Worm (Caenorhabditis elegans) whole organism, L1 larva: Measurements from ENCODE around the gene F45D3.2.

Experiments
- C34B4.2 ChIP-seq: sonication (generic microtip); optimal IDR thresholded peaks from 2 replicates; lab custom pipeline; 2017; ENCODE audit warnings: mild to moderate bottlenecking, missing genetic modification characterization, missing compliant biosample characterization
- F16B12.6 ChIP-seq: fragments of 150-350 bp; optimal IDR thresholded peaks from 2 replicates; lab custom pipeline; 2014; ENCODE audit warnings: missing biosample characterization, missing genetic modification characterization
- Y116A8C.19 ChIP-seq: sonication (generic microtip); optimal IDR thresholded peaks from 2 replicates; lab custom pipeline; 2016; ENCODE audit warnings: missing compliant biosample characterization, missing genetic modification characterization, borderline replicate concordance
- alr-1 ChIP-seq: fragments of 200-800 bp; sonication (Bioruptor generic); optimal IDR thresholded peaks from 2 replicates; lab custom pipeline; 2018; ENCODE audit warnings: borderline replicate concordance, mild to moderate bottlenecking, missing genetic modification characterization, missing compliant biosample characterization
- aly-2 ChIP-seq: fragments of 150-350 bp; optimal IDR thresholded peaks from 2 replicates; lab custom pipeline; 2014; ENCODE audit warnings: missing biosample characterization, missing genetic modification characterization
- ama-1 ChIP-seq: fragments of 150-350 bp; optimal IDR thresholded peaks from 2 replicates; lab custom pipeline; 2014
- blmp-1 ChIP-seq: fragments of 150-350 bp; optimal IDR thresholded peaks from 2 replicates; lab custom pipeline; 2014; ENCODE audit warnings: missing biosample characterization, missing genetic modification characterization
- ceh-63 ChIP-seq: fragments of 200-800 bp; sonication (Bioruptor generic); optimal IDR thresholded peaks from 2 replicates; lab custom pipeline; 2018; ENCODE audit warnings: mild to moderate bottlenecking, missing genetic modification characterization, missing compliant biosample characterization
- ceh-90 ChIP-seq: sonication (generic microtip); optimal IDR thresholded peaks from 2 replicates; lab custom pipeline; 2016; ENCODE audit warnings: missing genetic modification characterization, missing compliant biosample characterization
- dsc-1 ChIP-seq: sonication (generic microtip); optimal IDR thresholded peaks from 2 replicates; lab custom pipeline; 2016; ENCODE audit warnings: mild to moderate bottlenecking, missing genetic modification characterization, missing compliant biosample characterization
- efl-3 ChIP-seq: fragments of 200-800 bp; sonication (Bioruptor generic); optimal IDR thresholded peaks from 2 replicates; lab custom pipeline; 2018; ENCODE audit warnings: mild to moderate bottlenecking, missing genetic modification characterization, missing compliant biosample characterization
- elt-2 ChIP-seq: sonication (generic microtip); optimal IDR thresholded peaks from 2 replicates; lab custom pipeline; 2016; ENCODE audit warnings: missing genetic modification characterization, mild to moderate bottlenecking, inconsistent platforms, missing compliant biosample characterization, missing genetic modification reagents
- fkh-4 ChIP-seq: sonication (generic microtip); optimal IDR thresholded peaks from 2 replicates; lab custom pipeline; 2016; ENCODE audit warnings: missing compliant biosample characterization, missing genetic modification characterization, borderline replicate concordance
- fkh-8 ChIP-seq: sonication (generic microtip); optimal IDR thresholded peaks from 2 replicates; lab custom pipeline; 2016; ENCODE audit warnings: mild to moderate bottlenecking, missing genetic modification characterization, missing compliant biosample characterization
- fos-1 ChIP-seq: fragments of 150-350 bp; optimal IDR thresholded peaks from 2 replicates; lab custom pipeline; 2014; ENCODE audit warnings: missing biosample characterization, missing genetic modification characterization
- hlh-4 ChIP-seq: sonication (generic microtip); optimal IDR thresholded peaks from 2 replicates; lab custom pipeline; 2016; ENCODE audit warnings: mild to moderate bottlenecking, missing genetic modification characterization, missing compliant biosample characterization
- irx-1 ChIP-seq: sonication (generic microtip); optimal IDR thresholded peaks from 2 replicates; lab custom pipeline; 2016; ENCODE audit warnings: missing genetic modification characterization, missing compliant biosample characterization
- isw-1 ChIP-seq: fragments of 200-800 bp; sonication (Bioruptor generic); IDR thresholded peaks from 2 replicates; pipeline ENCODE4 v1.3.6; 2022; ENCODE audit warnings: missing genetic modification characterization, missing compliant biosample characterization
- lin-35 ChIP-seq, 2 experiments: fragments of 150-350 bp; optimal IDR thresholded peaks; 2 replicates each; lab custom pipeline; 2014; ENCODE audit warnings: missing biosample characterization in 2 of 2, missing genetic modification characterization in 2 of 2, missing genetic modification reagents in 2 of 2
- lin-39 ChIP-seq: fragments of 150-350 bp; optimal IDR thresholded peaks from 2 replicates; lab custom pipeline; 2014; ENCODE audit warnings: missing biosample characterization, missing genetic modification reagents, missing genetic modification characterization
- lir-3 ChIP-seq: sonication (generic microtip); optimal IDR thresholded peaks from 2 replicates; lab custom pipeline; 2016; ENCODE audit warnings: mild to moderate bottlenecking, missing genetic modification characterization, moderate library complexity, missing compliant biosample characterization; ENCODE audit not compliant: poor library complexity
- lsy-2 ChIP-seq, 2 experiments: fragments of 150-350 bp; optimal IDR thresholded peaks; 2 replicates each; lab custom pipeline; 2014; ENCODE audit warnings: missing biosample characterization in 2 of 2, missing genetic modification characterization in 2 of 2
- mdl-1 ChIP-seq, 2 experiments: fragments of 150-350 bp; optimal IDR thresholded peaks; 2 replicates each; lab custom pipeline; 2014 to 2017; ENCODE audit warnings: missing biosample characterization in 2 of 2, missing genetic modification characterization in 2 of 2, inconsistent platforms in 1 of 2
- mef-2 ChIP-seq: fragments of 150-350 bp; optimal IDR thresholded peaks from 2 replicates; lab custom pipeline; 2014; ENCODE audit warnings: missing biosample characterization, missing genetic modification characterization
- mep-1 ChIP-seq: fragments of 150-350 bp; optimal IDR thresholded peaks from 2 replicates; lab custom pipeline; 2014; ENCODE audit warnings: missing biosample characterization, missing genetic modification characterization
- nhr-11 ChIP-seq: fragments of 150-350 bp; optimal IDR thresholded peaks from 2 replicates; lab custom pipeline; 2014; ENCODE audit warnings: missing biosample characterization, missing genetic modification characterization
- nhr-19 ChIP-seq: fragments of 200-800 bp; sonication (Bioruptor generic); conservative IDR thresholded peaks from 2 replicates; pipeline ENCODE4 v1.3.6; 2022; ENCODE audit warnings: missing genetic modification characterization, missing compliant biosample characterization
- nhr-237 ChIP-seq: fragments of 150-350 bp; optimal IDR thresholded peaks from 2 replicates; lab custom pipeline; 2014; ENCODE audit warnings: missing biosample characterization, missing genetic modification characterization
- nhr-28 ChIP-seq: fragments of 150-350 bp; optimal IDR thresholded peaks from 2 replicates; lab custom pipeline; 2014; ENCODE audit warnings: missing biosample characterization, missing genetic modification characterization
- nhr-76 ChIP-seq: sonication (generic microtip); optimal IDR thresholded peaks from 2 replicates; lab custom pipeline; 2017; ENCODE audit warnings: missing biosample characterization, missing genetic modification characterization
- nhr-90 ChIP-seq: sonication (generic microtip); optimal IDR thresholded peaks from 2 replicates; lab custom pipeline; 2016; ENCODE audit warnings: mild to moderate bottlenecking, missing genetic modification characterization, missing compliant biosample characterization; ENCODE audit not compliant: poor library complexity
- pag-3 ChIP-seq: sonication (generic microtip); optimal IDR thresholded peaks from 2 replicates; lab custom pipeline; 2017; ENCODE audit warnings: missing genetic modification characterization, mild to moderate bottlenecking, missing compliant biosample characterization, antibody characterized with exemption, borderline replicate concordance; ENCODE audit not compliant: insufficient read depth
- skn-1 ChIP-seq: fragments of 150-350 bp; optimal IDR thresholded peaks from 2 replicates; lab custom pipeline; 2014; ENCODE audit warnings: missing biosample characterization, missing genetic modification characterization
- snu-23 ChIP-seq: sonication (generic microtip); optimal IDR thresholded peaks from 2 replicates; lab custom pipeline; 2016; ENCODE audit warnings: missing genetic modification characterization, missing compliant biosample characterization
- sptf-1 ChIP-seq: fragments of 150-350 bp; optimal IDR thresholded peaks from 2 replicates; lab custom pipeline; 2014; ENCODE audit warnings: missing biosample characterization, missing genetic modification characterization
- unc-30 ChIP-seq: sonication (generic microtip); optimal IDR thresholded peaks from 2 replicates; lab custom pipeline; 2017; ENCODE audit warnings: missing biosample characterization, missing genetic modification characterization
- unc-98 ChIP-seq: fragments of 200-800 bp; sonication (Bioruptor generic); IDR thresholded peaks from 2 replicates; pipeline ENCODE4 v1.3.6; 2022; ENCODE audit warnings: missing genetic modification characterization, missing compliant biosample characterization
- ztf-4 ChIP-seq: fragments of 150-350 bp; optimal IDR thresholded peaks from 2 replicates; lab custom pipeline; 2014; ENCODE audit warnings: missing biosample characterization, missing genetic modification characterization

Gene F45D3.2

DNA sequence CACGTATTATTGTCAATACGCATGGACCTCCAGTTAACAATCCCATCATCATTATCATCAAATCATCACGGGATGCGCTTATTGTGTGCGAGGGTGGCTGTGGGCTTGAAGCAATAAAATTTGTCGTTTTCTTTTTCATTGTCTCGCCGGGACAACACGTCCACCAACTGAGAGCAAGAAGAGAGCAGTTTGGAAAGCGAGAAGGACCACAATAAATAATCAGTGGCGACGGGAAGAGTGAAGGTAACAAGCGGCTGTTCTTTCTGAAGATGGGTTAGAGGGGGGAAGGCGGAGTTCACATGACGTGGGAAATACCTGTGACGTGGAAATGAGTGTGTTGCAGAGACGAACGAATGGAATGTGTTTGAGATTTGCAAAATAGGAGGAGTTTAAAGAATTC is 22.1 kb upstream of the F45D3.2 start (continued):
- TF ChIP-seq alr-1 (tag; lab: Kevin White, UChicago) = no peak
- no peak for TF ChIP-seq skn-1 (tag; lab: Kevin White, UChicago)
- TF ChIP-seq hlh-4 (tag; lab: Kevin White, UChicago) = no peak
- peak; percentile 36 for TF ChIP-seq lin-39
- no peak for TF ChIP-seq F16B12.6 (tag; lab: Kevin White, UChicago)
- TF ChIP-seq pag-3 (tag; lab: Kevin White, UChicago) = peak; percentile 3
- peak; percentile 65 for TF ChIP-seq snu-23 (GFP tag; lab: Kevin White, UChicago)
- TF ChIP-seq nhr-28 (tag; lab: Kevin White, UChicago) = no peak
- TF ChIP-seq isw-1 (GFP tag; lab: Robert Waterston, UW) = no peak
- TF ChIP-seq ama-1 (lab: Kevin White, UChicago) = no peak
- no peak for TF ChIP-seq elt-2 (tag; lab: Kevin White, UChicago)
- no peak for TF ChIP-seq nhr-90 (tag; lab: Kevin White, UChicago)
- no peak for TF ChIP-seq unc-98 (GFP tag; lab: Robert Waterston, UW)
- TF ChIP-seq sptf-1 (tag; lab: Kevin White, UChicago) = no peak
- no peak for TF ChIP-seq fkh-4 (tag; lab: Kevin White, UChicago)
- no peak for TF ChIP-seq nhr-11
- no peak for TF ChIP-seq ceh-63 (GFP tag; lab: Kevin White, UChicago)
- TF ChIP-seq mdl-1 (tag; optimal IDR thresholded peaks at IDR 0.05; lab: Kevin White, UChicago) = no peak
- no peak for TF ChIP-seq mef-2
- no peak for TF ChIP-seq ceh-90 (tag; lab: Kevin White, UChicago)
- no peak for TF ChIP-seq aly-2 (tag; lab: Kevin White, UChicago)
- no peak for TF ChIP-seq dsc-1 (tag; lab: Kevin White, UChicago)
- TF ChIP-seq lsy-2 (tag; optimal IDR thresholded peaks at IDR 0.05; lab: Kevin White, UChicago) = peak; percentile 45 to 53
- no peak for TF ChIP-seq C34B4.2 (tag; lab: Kevin White, UChicago)
- TF ChIP-seq lin-35 (GFP tag; optimal IDR thresholded peaks at IDR 0.05; lab: Kevin White, UChicago) = no peak
- no peak for TF ChIP-seq unc-30 (tag; lab: Kevin White, UChicago)
- no peak for TF ChIP-seq efl-3
- peak; percentile 3 for TF ChIP-seq lir-3 (tag; lab: Kevin White, UChicago)
- no peak for TF ChIP-seq nhr-237 (tag; lab: Kevin White, UChicago)
- no peak for TF ChIP-seq Y116A8C.19
- peak; percentile 62 for TF ChIP-seq nhr-19
- TF ChIP-seq fos-1 = no peak
- TF ChIP-seq fkh-8 (tag; lab: Kevin White, UChicago) = no peak

DNA sequence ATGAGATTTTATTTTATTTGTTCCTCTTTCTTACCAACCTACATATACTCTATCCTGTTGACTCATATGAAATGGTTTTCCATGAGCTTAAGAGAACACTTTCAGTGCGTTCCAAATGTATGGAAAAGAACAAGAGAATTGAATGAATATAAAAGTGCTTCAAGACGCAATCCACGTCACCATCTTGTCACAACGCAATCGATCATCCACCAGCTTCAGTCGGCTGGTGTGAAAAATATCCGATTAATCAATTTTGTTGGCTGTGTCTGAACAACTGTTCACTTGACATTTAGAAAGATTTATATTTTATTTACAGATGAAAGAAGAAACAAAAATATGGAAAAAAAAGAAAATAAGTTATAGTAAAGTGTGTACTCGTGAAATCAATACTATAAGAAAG is 17.5 kb upstream of the F45D3.2 start:
- TF ChIP-seq irx-1 (tag; lab: Kevin White, UChicago) = no peak

- TF ChIP-seq blmp-1 (tag; lab: Kevin White, UChicago) (peak; percentile 93), nhr-76 (no peak)
Observed at ce11 chrV:12525526-12525925, 15.3 kb upstream of the F45D3.2 start, which contains the start of gene dyf-4. dyf-4 (minus strand) TSS chrV:12525738.

DNA sequence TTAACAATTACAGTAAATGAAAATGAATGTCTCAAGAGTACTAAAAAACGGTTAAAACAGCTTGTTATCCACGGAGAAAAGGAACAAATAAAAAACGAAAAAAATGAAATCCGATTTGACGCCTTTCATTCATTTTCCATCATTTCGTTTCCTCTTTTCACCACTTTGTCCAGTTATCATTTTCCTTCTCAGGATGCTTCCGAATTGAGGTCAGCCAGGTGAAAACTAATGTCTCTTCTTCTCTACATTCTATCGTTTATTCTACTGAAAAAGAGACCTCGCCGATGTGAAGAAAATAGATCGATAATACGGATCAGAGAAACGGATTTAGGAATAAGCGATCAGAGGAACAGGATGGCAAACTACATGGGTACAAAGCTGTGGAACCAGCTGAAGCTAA is 14.7 kb upstream of the F45D3.2 start:
- TF ChIP-seq mep-1 (no peak), blmp-1 (tag; lab: Kevin White, UChicago) (peak; percentile 99)

DNA sequence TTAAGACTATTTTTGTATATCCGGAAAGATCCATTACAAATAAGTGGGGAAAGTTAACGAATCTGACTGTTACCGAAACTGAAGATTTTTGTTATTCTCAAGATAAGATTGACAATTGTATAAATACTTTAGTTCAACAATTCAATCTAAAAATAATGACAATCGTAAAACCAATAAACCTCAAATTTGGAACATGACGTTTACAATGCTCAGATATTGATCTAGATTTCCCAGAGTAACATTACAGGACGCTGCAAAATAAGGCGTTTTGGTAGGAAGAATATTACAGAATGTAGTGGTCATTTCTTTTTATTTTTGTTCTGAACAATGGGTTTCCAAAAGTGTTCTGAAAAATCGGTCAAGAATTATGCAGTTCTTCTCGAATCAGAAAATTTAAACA is 14.1 kb upstream of the F45D3.2 start, which contains the start of gene F45D3.1:
F45D3.1 (plus strand) TSS at position 301 of the 400 bp plus-strand sequence.
- no peak for TF ChIP-seq nhr-28 (tag; lab: Kevin White, UChicago)
- TF ChIP-seq ztf-4 = no peak
- TF ChIP-seq isw-1 (GFP tag; lab: Robert Waterston, UW) = no peak
- TF ChIP-seq, all 84 proteins: peak for 0
